Fruit fly (Drosophila melanogaster): ENCODE results near the gene Cpr64Aa.

- TF ChIP-seq lz (GFP tag; optimal IDR thresholded peaks at IDR 0.05) (no peak), CG34406 (GFP tag; optimal IDR thresholded peaks at IDR 0.05) (no peak), CG8319 (GFP tag; optimal IDR thresholded peaks at IDR 0.05) (no peak)
Measured at dm6 chr3L:4193730-4194649, 15.0 kb downstream of the Cpr64Aa start, which contains the start of gene CG43367.
